Worm (Caenorhabditis elegans): ENCODE measurements around the gene rad-51.

DNA sequence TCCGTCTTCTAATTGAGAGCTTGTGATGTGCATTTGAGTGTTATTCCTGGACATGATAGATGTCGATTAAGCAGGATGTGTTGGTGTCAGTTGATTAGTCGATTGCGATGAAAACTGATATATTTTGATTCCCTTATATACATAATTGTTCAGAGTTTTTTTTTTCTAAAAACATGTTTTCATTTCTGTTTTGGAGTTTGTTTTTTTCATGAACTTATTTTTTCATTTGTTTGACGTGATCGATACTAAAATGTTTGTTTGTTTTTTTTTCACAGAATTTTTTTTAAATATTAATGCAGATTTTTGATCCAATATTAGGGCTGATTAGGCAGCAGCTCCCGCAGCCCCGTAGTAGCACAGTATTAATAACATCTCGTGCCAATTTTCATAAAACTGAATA lies 34.2 kb upstream of the rad-51 start, which contains the start of gene R09E10.2:
- TF ChIP-seq tbx-2 (tag; optimal IDR thresholded peaks at IDR 0.05) (no peak), eyg-1 (tag; optimal IDR thresholded peaks at IDR 0.05) (no peak), pqm-1 (tag; optimal IDR thresholded peaks at IDR 0.05) (no peak), rnt-1 (tag; optimal IDR thresholded peaks at IDR 0.05) (no peak), pha-2 (tag; optimal IDR thresholded peaks at IDR 0.05) (no peak), fkh-6 (tag; optimal IDR thresholded peaks at IDR 0.05) (no peak), ceh-22 (tag; optimal IDR thresholded peaks at IDR 0.05) (no peak), hlh-6 (tag; optimal IDR thresholded peaks at IDR 0.05) (no peak), pros-1 (tag; optimal IDR thresholded peaks at IDR 0.05) (no peak), nhr-11 (tag; optimal IDR thresholded peaks at IDR 0.05) (no peak)

All from whole organism, late embryonic.